Worm (Caenorhabditis elegans): ENCODE data around the gene slc-30A9.

ce11 chrIII:2683403-2683802, 15.2 kb downstream of the slc-30A9 start:
- TF ChIP-seq mep-1 (tag; optimal IDR thresholded peaks at IDR 0.05) (no peak), elt-3 (tag; optimal IDR thresholded peaks at IDR 0.05) (no peak), unc-39 (tag; optimal IDR thresholded peaks at IDR 0.05) (no peak), snpc-4 (tag; optimal IDR thresholded peaks at IDR 0.05) (no peak), nhr-28 (tag; optimal IDR thresholded peaks at IDR 0.05) (no peak), ceh-43 (GFP tag; optimal IDR thresholded peaks at IDR 0.05) (no peak), mls-2 (tag; optimal IDR thresholded peaks at IDR 0.05) (no peak), zip-8 (tag; optimal IDR thresholded peaks at IDR 0.05) (no peak), lsy-2 (tag; optimal IDR thresholded peaks at IDR 0.05) (no peak), elt-1 (tag; optimal IDR thresholded peaks at IDR 0.05; ENCODE audit: borderline replicate concordance, insufficient read depth) (no peak), ces-1 (GFP tag; optimal IDR thresholded peaks at IDR 0.05) (no peak)
